Fruit fly (Drosophila melanogaster) whole organism, wandering third instar larva: ENCODE data around the gene obst-H.
A peak's percentile ranks its signal among the peaks of the same experiment; 100 is the strongest.

Experiments
- Abd-B ChIP-seq: fragments of >200 bp; optimal IDR thresholded peaks from 2 replicates; lab custom pipeline; 2017; ENCODE audit warnings: missing biosample characterization, missing genetic modification characterization
- CG32264 ChIP-seq: fragments of 200-800 bp; sonication (Bioruptor generic); optimal IDR thresholded peaks from 2 replicates; lab custom pipeline; 2016; ENCODE audit warnings: missing biosample characterization, missing genetic modification characterization
- CG9705 ChIP-seq: fragments of 200-800 bp; sonication (Bioruptor generic); optimal IDR thresholded peaks from 2 replicates; lab custom pipeline; 2018; ENCODE audit warnings: missing biosample characterization, mild to moderate bottlenecking, missing genetic modification characterization
- CrebA ChIP-seq: fragments of 200-800 bp; sonication (Bioruptor generic); optimal IDR thresholded peaks from 2 replicates; lab custom pipeline; 2016; ENCODE audit warnings: missing biosample characterization, mild to moderate bottlenecking, missing genetic modification characterization, borderline replicate concordance
- Dfd ChIP-seq: fragments of >200 bp; optimal IDR thresholded peaks from 2 replicates; lab custom pipeline; 2017; ENCODE audit warnings: missing biosample characterization, missing genetic modification characterization
- Dif ChIP-seq: fragments of 200-275, 200-300 bp; sonication (Bioruptor generic); optimal IDR thresholded peaks from 2 replicates; lab custom pipeline; 2018; ENCODE audit warnings: missing biosample characterization, missing genetic modification characterization; ENCODE audit not compliant: partially characterized antibody
- GATAd ChIP-seq: sonication (Bioruptor generic); optimal IDR thresholded peaks from 2 replicates; lab custom pipeline; 2016; ENCODE audit warnings: missing biosample characterization, missing genetic modification characterization
- HLH106 ChIP-seq: fragments of 200-800 bp; optimal IDR thresholded peaks from 3 replicates; lab custom pipeline; 2019; ENCODE audit warnings: missing biosample characterization, mild to moderate bottlenecking, missing genetic modification characterization, moderate library complexity
- Hnf4 ChIP-seq: fragments of 200-800 bp; sonication (Bioruptor generic); optimal IDR thresholded peaks from 2 replicates; lab custom pipeline; 2016; ENCODE audit warnings: missing biosample characterization, mild to moderate bottlenecking, missing genetic modification characterization
- Hr83 ChIP-seq: fragments of 200-300 bp; sonication (Bioruptor generic); optimal IDR thresholded peaks from 2 replicates; lab custom pipeline; 2016; ENCODE audit warnings: missing biosample characterization, mild to moderate bottlenecking, missing genetic modification characterization, moderate library complexity; ENCODE audit not compliant: poor library complexity, severe bottlenecking
- Jra ChIP-seq: sonication (Bioruptor generic); optimal IDR thresholded peaks from 2 replicates; lab custom pipeline; 2016; ENCODE audit warnings: missing biosample characterization, missing genetic modification characterization
- Mio ChIP-seq: sonication (Bioruptor generic); optimal IDR thresholded peaks from 2 replicates; lab custom pipeline; 2016; ENCODE audit warnings: missing biosample characterization, missing genetic modification characterization
- OdsH ChIP-seq: fragments of 200-800 bp; sonication (Bioruptor generic); optimal IDR thresholded peaks from 2 replicates; lab custom pipeline; 2016; ENCODE audit warnings: missing biosample characterization, mild to moderate bottlenecking, missing genetic modification characterization
- Rel ChIP-seq, 2 experiments: fragments of 200-800 bp; sonication (Bioruptor generic) in 1 of 2; optimal IDR thresholded peaks; 2 replicates in 1 of 2; 3 replicates in 1 of 2; lab custom pipeline; 2016 to 2019; ENCODE audit warnings: mild to moderate bottlenecking in 2 of 2, missing biosample characterization in 2 of 2, missing genetic modification characterization in 2 of 2, moderate library complexity in 1 of 2
- Sp1 ChIP-seq: fragments of 200-800 bp; sonication (Bioruptor generic); optimal IDR thresholded peaks from 3 replicates; lab custom pipeline; 2019; ENCODE audit warnings: missing biosample characterization, mild to moderate bottlenecking, missing genetic modification characterization, moderate library complexity
- Vsx2 ChIP-seq: fragments of 200-300, 225-300 bp; sonication (Bioruptor generic); optimal IDR thresholded peaks from 2 replicates; lab custom pipeline; 2018; ENCODE audit warnings: missing biosample characterization, missing genetic modification characterization; ENCODE audit not compliant: partially characterized antibody
- br ChIP-seq: fragments of 200-800 bp; sonication (Bioruptor generic); optimal IDR thresholded peaks from 2 replicates; lab custom pipeline; 2016; ENCODE audit warnings: missing biosample characterization, missing genetic modification characterization
- brk ChIP-seq: fragments of 200-800 bp; sonication (Bioruptor generic); optimal IDR thresholded peaks from 2 replicates; lab custom pipeline; 2016; ENCODE audit warnings: missing biosample characterization, mild to moderate bottlenecking, missing genetic modification characterization
- dl ChIP-seq, 2 experiments: fragments of 175-275, 200-275 bp in 1 of 2; fragments of 200-275 bp in 1 of 2; sonication (Bioruptor generic); optimal IDR thresholded peaks; lab custom pipeline; 2018; ENCODE audit warnings: mild to moderate bottlenecking in 2 of 2, missing biosample characterization in 2 of 2, missing genetic modification characterization in 2 of 2, moderate library complexity in 2 of 2; ENCODE audit not compliant: partially characterized antibody in 2 of 2, insufficient read depth in 1 of 2
- dsf ChIP-seq: sonication (Bioruptor generic); optimal IDR thresholded peaks from 2 replicates; lab custom pipeline; 2016; ENCODE audit warnings: missing biosample characterization, missing genetic modification characterization, borderline replicate concordance
- foxo ChIP-seq, 2 experiments: fragments of 200-800 bp; sonication (Bioruptor generic); optimal IDR thresholded peaks; 2 replicates in 1 of 2; 3 replicates in 1 of 2; lab custom pipeline; 2016 to 2017; ENCODE audit warnings: missing biosample characterization in 2 of 2, missing genetic modification characterization in 2 of 2
- fru ChIP-seq: fragments of 200-800 bp; sonication (Bioruptor generic); optimal IDR thresholded peaks from 3 replicates; lab custom pipeline; 2016; ENCODE audit warnings: missing biosample characterization, mild to moderate bottlenecking, missing genetic modification characterization
- h ChIP-seq: fragments of 200-800 bp; sonication (Bioruptor generic); optimal IDR thresholded peaks from 3 replicates; lab custom pipeline; 2016; ENCODE audit warnings: missing biosample characterization, mild to moderate bottlenecking, missing genetic modification characterization
- jim ChIP-seq: fragments of 175-275, 200-325 bp; sonication (Bioruptor generic); optimal IDR thresholded peaks from 2 replicates; lab custom pipeline; 2016; ENCODE audit warnings: missing biosample characterization, mild to moderate bottlenecking, missing genetic modification characterization
- lola ChIP-seq: fragments of >200 bp; optimal IDR thresholded peaks from 2 replicates; lab custom pipeline; 2017; ENCODE audit warnings: missing biosample characterization, missing genetic modification characterization
- pan ChIP-seq: fragments of >200 bp; optimal IDR thresholded peaks from 2 replicates; lab custom pipeline; 2017
- psq ChIP-seq: fragments of 200-800 bp; sonication (Bioruptor generic); optimal IDR thresholded peaks from 3 replicates; lab custom pipeline; 2017; ENCODE audit warnings: missing biosample characterization, mild to moderate bottlenecking, missing genetic modification characterization, moderate library complexity
- rgr ChIP-seq: fragments of 200-800 bp; sonication (Bioruptor generic); optimal IDR thresholded peaks from 3 replicates; lab custom pipeline; 2016; ENCODE audit warnings: missing biosample characterization, mild to moderate bottlenecking, missing genetic modification characterization
- sage ChIP-seq: fragments of 200-800 bp; sonication (Bioruptor generic); optimal IDR thresholded peaks from 2 replicates; lab custom pipeline; 2016; ENCODE audit warnings: missing biosample characterization, mild to moderate bottlenecking, missing genetic modification characterization
- tai ChIP-seq: sonication (Bioruptor generic); optimal IDR thresholded peaks from 2 replicates; lab custom pipeline; 2016; ENCODE audit warnings: missing biosample characterization, missing genetic modification characterization
- usp ChIP-seq: fragments of >200 bp; optimal IDR thresholded peaks from 2 replicates; lab custom pipeline; 2017; ENCODE audit warnings: missing biosample characterization, missing genetic modification characterization
- woc ChIP-seq: sonication (Bioruptor generic); optimal IDR thresholded peaks from 2 replicates; lab custom pipeline; 2016; ENCODE audit warnings: missing biosample characterization, mild to moderate bottlenecking, missing genetic modification characterization

Gene obst-H

DNA sequence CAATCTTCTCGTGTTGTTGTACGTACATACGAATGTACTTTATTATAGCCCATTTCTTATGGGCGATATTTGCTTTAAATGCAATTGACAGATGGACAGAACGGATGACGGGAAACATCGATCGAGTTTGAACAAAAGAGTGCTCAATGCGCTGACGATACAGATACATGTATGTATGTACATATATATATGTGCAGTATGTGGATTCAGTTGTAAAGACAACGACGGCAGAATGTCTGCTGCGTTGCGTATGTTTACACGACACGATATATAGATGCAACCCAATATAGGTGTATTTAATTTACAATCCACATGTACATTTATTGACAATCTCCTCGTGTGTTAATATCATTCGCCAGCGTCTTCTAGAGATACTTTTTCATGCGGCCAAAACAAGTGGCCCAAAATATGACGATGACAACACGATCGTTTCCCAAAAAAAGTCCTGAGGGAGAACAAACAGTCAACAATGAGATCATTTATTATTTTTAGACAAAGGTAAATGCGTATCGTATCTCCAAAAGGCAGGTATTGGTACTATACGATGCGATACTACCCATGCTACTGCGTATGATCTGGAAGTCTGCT is 1.7 kb upstream of the obst-H start:
- TF ChIP-seq brk (GFP tag; lab: Kevin White, UChicago) (peak; percentile 58), jim (no peak), CG9705 (no peak), Dif (GFP tag; lab: Kevin White, UChicago) (no peak), OdsH (GFP tag; lab: Kevin White, UChicago) (peak; percentile 47), h (peak; percentile 54), tai (GFP tag; lab: Kevin White, UChicago) (no peak), br (peak; percentile 15), lola (GFP tag; lab: Kevin White, UChicago) (no peak), woc (GFP tag; lab: Kevin White, UChicago) (no peak), sage (GFP tag; lab: Kevin White, UChicago) (peak; percentile 64), rgr (GFP tag; lab: Kevin White, UChicago) (peak; percentile 26), Mio (no peak), dsf (GFP tag; lab: Kevin White, UChicago) (no peak), CrebA (GFP tag; lab: Kevin White, UChicago) (no peak), Hnf4 (GFP tag; lab: Kevin White, UChicago) (peak; percentile 25), usp (GFP tag; lab: Kevin White, UChicago) (no peak), Sp1 (GFP tag; lab: Kevin White, UChicago) (peak; percentile 50), fru (GFP tag; lab: Kevin White, UChicago) (peak; percentile 41)

DNA sequence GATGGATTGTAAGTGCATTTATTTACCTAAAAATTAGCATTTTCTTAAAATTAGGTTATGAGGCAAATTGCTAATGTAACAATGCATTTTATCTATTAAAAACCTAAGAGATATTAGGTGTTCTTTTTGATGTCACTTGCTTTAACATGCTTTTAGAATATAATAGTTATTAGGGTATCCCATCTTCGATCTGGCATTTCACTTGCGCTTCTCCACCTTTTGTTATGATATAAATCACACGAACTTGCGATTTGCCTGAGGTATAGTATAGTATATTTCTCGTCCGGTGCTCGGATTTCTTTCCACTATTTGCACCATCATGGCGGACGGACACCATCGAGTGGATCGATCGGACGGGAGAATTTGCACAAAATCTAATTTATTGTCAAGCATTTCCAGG is 1.0 kb upstream of the obst-H start:
- TF ChIP-seq Mio (no peak), CG9705 (no peak), Hr83 (GFP tag; lab: Kevin White, UChicago) (no peak), brk (GFP tag; lab: Kevin White, UChicago) (no peak), Rel (GFP tag; optimal IDR thresholded peaks at IDR 0.05; lab: Kevin White, UChicago) (no peak), Rel (tag; optimal IDR thresholded peaks at IDR 0.05; lab: Kevin White, UChicago) (no peak), Dif (GFP tag; lab: Kevin White, UChicago) (no peak), dl (GFP tag; optimal IDR thresholded peaks at IDR 0.05; lab: Kevin White, UChicago; ENCODE audit: insufficient read depth in 1 of 2, partially characterized antibody in 2 of 2) (no peak), Jra (GFP tag; lab: Kevin White, UChicago) (no peak), CrebA (GFP tag; lab: Kevin White, UChicago) (no peak)
- TF ChIP-seq, all 38 proteins: peak for 0

DNA sequence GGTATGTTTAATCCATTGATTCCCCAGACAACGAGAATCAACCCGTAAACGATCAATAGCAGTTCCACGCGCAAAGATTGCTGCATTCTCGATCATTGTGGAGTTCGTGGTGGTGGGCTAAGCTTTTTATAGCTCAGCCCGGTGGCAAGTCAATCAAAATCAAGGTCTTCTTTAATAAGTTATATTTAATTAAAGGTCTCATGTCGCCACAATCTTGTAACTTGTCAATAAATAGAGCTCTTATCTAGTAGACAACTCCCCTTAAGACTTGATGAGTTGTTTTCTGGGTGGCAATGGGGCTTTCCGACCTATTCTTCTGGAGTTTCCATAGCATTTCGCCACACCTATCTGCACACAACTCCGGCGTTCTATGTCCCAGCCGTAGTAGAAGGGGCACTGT is 947 bp downstream of the obst-H start, which contains the start of gene CG42728:
Gene CG42728, minus strand, starts transcription at position 101 of the 400 bp plus-strand sequence.
- TF ChIP-seq OdsH (GFP tag; lab: Kevin White, UChicago) (no peak), Dfd (GFP tag; lab: Kevin White, UChicago) (no peak), CG32264 (GFP tag; lab: Kevin White, UChicago) (no peak), Hnf4 (GFP tag; lab: Kevin White, UChicago) (no peak), Vsx2 (no peak), h (no peak), GATAd (GFP tag; lab: Kevin White, UChicago) (no peak), Mio (no peak)

DNA sequence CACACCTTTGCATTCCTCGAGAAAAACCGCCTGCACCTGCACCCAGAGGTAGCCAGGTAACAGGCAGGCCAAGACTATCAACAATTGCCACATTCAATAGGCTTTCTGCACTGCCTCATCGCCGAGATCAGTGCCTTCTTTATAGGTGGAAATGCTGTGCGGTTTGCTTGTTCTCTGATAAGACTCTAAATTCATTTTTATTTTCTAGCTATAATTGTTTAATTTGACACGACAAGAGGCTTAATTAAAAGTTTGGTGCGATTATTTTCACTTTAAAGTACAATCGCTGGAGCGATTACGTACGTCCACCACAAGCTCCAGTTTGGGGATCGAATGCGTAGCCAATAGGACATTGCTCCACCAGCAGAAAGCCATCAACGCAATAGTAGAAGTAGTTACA is 1.6 kb downstream of the obst-H start, which contains the start of gene CG42729:
Gene CG42729, minus strand, starts transcription at position 101 of the 400 bp plus-strand sequence.
- TF ChIP-seq dl (GFP tag; optimal IDR thresholded peaks at IDR 0.05; lab: Kevin White, UChicago; ENCODE audit: insufficient read depth in 1 of 2, partially characterized antibody in 2 of 2) = no peak
- TF ChIP-seq CG32264 (GFP tag; lab: Kevin White, UChicago) = no peak
- TF ChIP-seq pan (lab: Kevin White, UChicago) = no peak
- TF ChIP-seq, all 38 proteins: peak for 0

DNA sequence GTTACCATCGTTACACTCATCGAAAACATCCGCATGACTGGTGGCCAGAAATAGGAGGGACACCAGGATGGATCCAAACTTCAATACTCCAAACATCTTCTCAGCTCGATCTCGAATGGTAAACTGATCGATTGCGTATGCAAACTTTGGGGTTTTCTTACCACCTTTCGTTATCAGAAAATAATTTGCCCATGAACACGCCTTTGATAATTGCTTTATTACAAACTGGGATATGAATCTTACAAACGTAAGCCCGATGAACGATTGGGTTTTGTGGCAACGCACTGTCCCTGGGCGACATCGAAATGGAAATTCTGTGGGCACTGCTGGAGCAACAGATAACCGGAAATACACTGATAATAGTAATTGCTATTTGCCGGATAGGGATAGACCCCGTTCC is 2.3 kb downstream of the obst-H start, which contains the start of gene CG33985:
Gene CG33985, minus strand, starts transcription at position 101 of the 400 bp plus-strand sequence.
- TF ChIP-seq foxo (GFP tag; optimal IDR thresholded peaks at IDR 0.05; lab: Kevin White, UChicago) = no peak
- no peak for TF ChIP-seq Dif (GFP tag; lab: Kevin White, UChicago)
- TF ChIP-seq usp (GFP tag; lab: Kevin White, UChicago) = no peak
- no peak for TF ChIP-seq Abd-B
- no peak for TF ChIP-seq HLH106 (tag; lab: Kevin White, UChicago)
- TF ChIP-seq psq = no peak
- TF ChIP-seq Vsx2 = no peak
- no peak for TF ChIP-seq jim
